Fruit fly (Drosophila melanogaster) whole organism, prepupa: ENCODE results near the gene CG42693.

Experiments
- Blimp-1 ChIP-seq: fragments of 200-800 bp; sonication (Bioruptor generic); optimal IDR thresholded peaks from 3 replicates; lab custom pipeline; 2017; ENCODE audit warnings: missing biosample characterization, missing genetic modification characterization, mild to moderate bottlenecking, moderate library complexity, missing genetic modification reagents
- CG10631 ChIP-seq: fragments of 200-800 bp; sonication (Bioruptor generic); optimal IDR thresholded peaks from 2 replicates; lab custom pipeline; 2016; ENCODE audit warnings: missing biosample characterization, missing genetic modification characterization
- CG10669 ChIP-seq: fragments of 200-800 bp; sonication (Bioruptor generic); optimal IDR thresholded peaks from 3 replicates; lab custom pipeline; 2018; ENCODE audit warnings: missing biosample characterization, mild to moderate bottlenecking, missing genetic modification characterization, moderate library complexity
- CG11294 ChIP-seq: fragments of 200-800 bp; sonication (Bioruptor generic); IDR thresholded peaks from 2 replicates; pipeline ENCODE4 v1.3.6; 2022; ENCODE audit warnings: missing biosample characterization, missing genetic modification characterization
- CG15336 ChIP-seq: fragments of 200-800 bp; sonication (Bioruptor generic); IDR thresholded peaks from 2 replicates; pipeline ENCODE4 v1.3.6; 2022; ENCODE audit warnings: missing biosample characterization, missing genetic modification characterization
- CG32006 ChIP-seq: fragments of 200-800 bp; sonication (Bioruptor generic); optimal IDR thresholded peaks from 3 replicates; lab custom pipeline; 2017; ENCODE audit warnings: missing biosample characterization, mild to moderate bottlenecking, missing genetic modification characterization
- CG34406 ChIP-seq: fragments of 200-800 bp; sonication (Bioruptor generic); optimal IDR thresholded peaks from 3 replicates; lab custom pipeline; 2016; ENCODE audit warnings: missing biosample characterization, missing genetic modification characterization
- CG3919 ChIP-seq: fragments of 200-800 bp; sonication (Bioruptor generic); optimal IDR thresholded peaks from 3 replicates; lab custom pipeline; 2016; ENCODE audit warnings: missing biosample characterization, missing genetic modification characterization
- CG4318 ChIP-seq: fragments of 200-800 bp; sonication (Bioruptor generic); optimal IDR thresholded peaks from 3 replicates; lab custom pipeline; 2017; ENCODE audit warnings: missing biosample characterization, mild to moderate bottlenecking, missing genetic modification characterization
- CG6163 ChIP-seq: fragments of 200-800 bp; sonication (Bioruptor generic); IDR thresholded peaks from 3 replicates; pipeline ENCODE4 v1.3.6; 2022; ENCODE audit warnings: missing biosample characterization, missing genetic modification characterization
- CG6276 ChIP-seq: fragments of 200-800 bp; sonication (Bioruptor generic); optimal IDR thresholded peaks from 2 replicates; lab custom pipeline; 2017; ENCODE audit warnings: missing biosample characterization, mild to moderate bottlenecking, missing genetic modification characterization
- CG6792 ChIP-seq: fragments of 200-800 bp; sonication (Bioruptor generic); optimal IDR thresholded peaks from 3 replicates; lab custom pipeline; 2016; ENCODE audit warnings: missing biosample characterization, missing genetic modification characterization
- CG6808 ChIP-seq: fragments of 200-800 bp; sonication (Bioruptor generic); optimal IDR thresholded peaks from 3 replicates; lab custom pipeline; 2017; ENCODE audit warnings: missing biosample characterization, missing genetic modification characterization, mild to moderate bottlenecking, moderate library complexity, missing genetic modification reagents
- CG7368 ChIP-seq: fragments of 200-800 bp; sonication (Bioruptor generic); optimal IDR thresholded peaks from 3 replicates; lab custom pipeline; 2016; ENCODE audit warnings: missing biosample characterization, missing genetic modification characterization
- CG8119 ChIP-seq: fragments of 200-800 bp; sonication (Bioruptor generic); IDR thresholded peaks from 3 replicates; pipeline ENCODE4 v1.3.6; 2022; ENCODE audit warnings: missing biosample characterization, missing genetic modification characterization
- CG8632 ChIP-seq: fragments of 200-800 bp; sonication (Bioruptor generic); optimal IDR thresholded peaks from 3 replicates; lab custom pipeline; 2016; ENCODE audit warnings: missing biosample characterization, missing genetic modification characterization
- Eip78C ChIP-seq: fragments of 200-800 bp; sonication (Bioruptor generic); peaks from one replicate; lab custom pipeline; 2016; ENCODE audit warnings: missing biosample characterization, missing genetic modification characterization
- Ets21C ChIP-seq: fragments of 200-800 bp; sonication (Bioruptor generic); optimal IDR thresholded peaks from 3 replicates; lab custom pipeline; 2016; ENCODE audit warnings: missing biosample characterization, missing genetic modification characterization
- Hr38 ChIP-seq: sonication (Bioruptor generic); optimal IDR thresholded peaks from 2 replicates; lab custom pipeline; 2016; ENCODE audit warnings: missing biosample characterization, missing genetic modification characterization
- Hr39 ChIP-seq: fragments of 200-800 bp; sonication (Bioruptor generic); optimal IDR thresholded peaks from 2 replicates; lab custom pipeline; 2016; ENCODE audit warnings: missing biosample characterization, missing genetic modification characterization
- Hr4 ChIP-seq: fragments of 200-800 bp; sonication (Bioruptor generic); optimal IDR thresholded peaks from 3 replicates; lab custom pipeline; 2016; ENCODE audit warnings: missing biosample characterization, missing genetic modification characterization
- Met ChIP-seq: fragments of 200-800 bp; sonication (Bioruptor generic); optimal IDR thresholded peaks from 3 replicates; lab custom pipeline; 2016; ENCODE audit warnings: missing biosample characterization, missing genetic modification characterization
- Sox14 ChIP-seq: fragments of 200-800 bp; sonication (Bioruptor generic); optimal IDR thresholded peaks from 3 replicates; lab custom pipeline; 2016; ENCODE audit warnings: missing biosample characterization, missing genetic modification characterization
- Sox15 ChIP-seq: fragments of 200-800 bp; sonication (Bioruptor generic); optimal IDR thresholded peaks from 3 replicates; lab custom pipeline; 2016; ENCODE audit warnings: missing biosample characterization, missing genetic modification characterization
- achi ChIP-seq: fragments of 200-800 bp; sonication (Bioruptor generic); optimal IDR thresholded peaks from 3 replicates; lab custom pipeline; 2016; ENCODE audit warnings: missing biosample characterization, missing genetic modification characterization
- dac ChIP-seq: fragments of 200-800 bp; sonication (Bioruptor generic); optimal IDR thresholded peaks from 2 replicates; lab custom pipeline; 2017; ENCODE audit warnings: missing biosample characterization, mild to moderate bottlenecking, missing genetic modification characterization
- eg ChIP-seq: fragments of 200-800 bp; sonication (Bioruptor generic); IDR thresholded peaks from 3 replicates; pipeline ENCODE4 v1.3.6; 2022; ENCODE audit warnings: missing biosample characterization, missing genetic modification characterization
- fd59A ChIP-seq: fragments of 200-800 bp; sonication (Bioruptor generic); optimal IDR thresholded peaks from 2 replicates; lab custom pipeline; 2017; ENCODE audit warnings: missing biosample characterization, mild to moderate bottlenecking, missing genetic modification characterization, missing genetic modification reagents
- fd85E ChIP-seq: fragments of 200-800 bp; sonication (Bioruptor generic); optimal IDR thresholded peaks from 3 replicates; lab custom pipeline; 2016; ENCODE audit warnings: missing biosample characterization, missing genetic modification characterization
- fkh ChIP-seq: fragments of 200-800 bp; sonication (Bioruptor generic); optimal IDR thresholded peaks from 3 replicates; lab custom pipeline; 2017; ENCODE audit warnings: missing biosample characterization, mild to moderate bottlenecking, missing genetic modification characterization, moderate library complexity
- pdm3 ChIP-seq: fragments of 200-800 bp; sonication (Bioruptor generic); optimal IDR thresholded peaks from 3 replicates; lab custom pipeline; 2016; ENCODE audit warnings: missing biosample characterization, missing genetic modification characterization
- salr ChIP-seq, 2 experiments: fragments of 200-800 bp; sonication (Bioruptor generic); optimal IDR thresholded peaks; 3 replicates each; lab custom pipeline; 2016 to 2018; ENCODE audit warnings: missing biosample characterization in 2 of 2, missing genetic modification characterization in 2 of 2, mild to moderate bottlenecking in 1 of 2
- spab ChIP-seq: fragments of 200-800 bp; sonication (Bioruptor generic); optimal IDR thresholded peaks from 2 replicates; lab custom pipeline; 2017; ENCODE audit warnings: missing biosample characterization, mild to moderate bottlenecking, missing genetic modification characterization, missing genetic modification reagents
- ss ChIP-seq, 2 experiments: fragments of 200-800 bp; sonication (Bioruptor generic); optimal IDR thresholded peaks; 2 replicates in 1 of 2; 3 replicates in 1 of 2; lab custom pipeline; 2017 to 2018; ENCODE audit warnings: mild to moderate bottlenecking in 2 of 2, missing biosample characterization in 2 of 2, missing genetic modification characterization in 2 of 2, moderate library complexity in 1 of 2
- svp ChIP-seq: fragments of 200-800 bp; sonication (Bioruptor generic); peaks from one replicate; lab custom pipeline; 2016; ENCODE audit warnings: missing biosample characterization, missing genetic modification characterization
- vri ChIP-seq: fragments of 200-800 bp; sonication (Bioruptor generic); optimal IDR thresholded peaks from 3 replicates; lab custom pipeline; 2016; ENCODE audit warnings: missing biosample characterization, mild to moderate bottlenecking, missing genetic modification characterization

Gene CG42693

dm6 chr3R:31712585-31712984 is 4.4 kb upstream of the CG42693 start (continued):
- no peak for TF ChIP-seq CG10669 (GFP tag; lab: Kevin White, UChicago)
- peak; percentile 14 for TF ChIP-seq Hr39 (GFP tag; lab: Kevin White, UChicago)
- 0 out of 3 replicates have a peak, but pooled peaks have one; percentile 24 for TF ChIP-seq eg
- no peak for TF ChIP-seq CG7368
- TF ChIP-seq fd59A (GFP tag; lab: Kevin White, UChicago), result peak; percentile 5
- peak; percentile 35 for TF ChIP-seq svp (GFP tag; lab: Kevin White, UChicago)
- TF ChIP-seq CG34406 (GFP tag; lab: Kevin White, UChicago), result no peak
- no peak for TF ChIP-seq fkh (GFP tag; lab: Kevin White, UChicago)
- TF ChIP-seq Blimp-1 (GFP tag; lab: Kevin White, UChicago), result peak; percentile 42
- TF ChIP-seq dac, result peak; percentile 41
- TF ChIP-seq Sox15 (GFP tag; lab: Kevin White, UChicago), result no peak
- no peak for TF ChIP-seq vri (GFP tag; lab: Kevin White, UChicago)
- TF ChIP-seq CG10631 (GFP tag; lab: Kevin White, UChicago), result no peak
- TF ChIP-seq spab, result no peak
- peak in 1 of 2 experiments; percentile 22 for TF ChIP-seq salr (GFP tag; optimal IDR thresholded peaks at IDR 0.05; lab: Kevin White, UChicago)
- TF ChIP-seq Ets21C (GFP tag; lab: Kevin White, UChicago), result no peak
- peak; percentile 44; the same call in 2 of the 3 replicates for TF ChIP-seq CG8119 (GFP tag; lab: Robert Waterston, UW)
- TF ChIP-seq Hr4 (GFP tag; lab: Kevin White, UChicago), result no peak
- TF ChIP-seq pdm3 (GFP tag; lab: Kevin White, UChicago), result peak; percentile 9
- TF ChIP-seq fd85E (GFP tag; lab: Kevin White, UChicago), result no peak
- TF ChIP-seq Hr38 (GFP tag; lab: Kevin White, UChicago), result no peak
- no peak for TF ChIP-seq ss (GFP tag; optimal IDR thresholded peaks at IDR 0.05; lab: Kevin White, UChicago)
- no peak for TF ChIP-seq CG6792 (GFP tag; lab: Kevin White, UChicago)
- TF ChIP-seq CG6163, result peak; percentile 34; the same call in 2 of the 3 replicates
- TF ChIP-seq CG6808 (GFP tag; lab: Kevin White, UChicago), result no peak
- no peak for TF ChIP-seq CG8632 (GFP tag; lab: Kevin White, UChicago)
- peak; percentile 11 for TF ChIP-seq CG3919 (GFP tag; lab: Kevin White, UChicago)

dm6 chr3R:31711270-31712029 is 3.3 kb upstream of the CG42693 start:
- no peak for TF ChIP-seq spab
- peak; percentile 27 for TF ChIP-seq CG32006 (GFP tag; lab: Kevin White, UChicago)
- TF ChIP-seq Sox14 (GFP tag; lab: Kevin White, UChicago), result peak; percentile 8
- TF ChIP-seq CG6808 (GFP tag; lab: Kevin White, UChicago), result no peak
- TF ChIP-seq, all 60 proteins: peak for 2

DNA sequence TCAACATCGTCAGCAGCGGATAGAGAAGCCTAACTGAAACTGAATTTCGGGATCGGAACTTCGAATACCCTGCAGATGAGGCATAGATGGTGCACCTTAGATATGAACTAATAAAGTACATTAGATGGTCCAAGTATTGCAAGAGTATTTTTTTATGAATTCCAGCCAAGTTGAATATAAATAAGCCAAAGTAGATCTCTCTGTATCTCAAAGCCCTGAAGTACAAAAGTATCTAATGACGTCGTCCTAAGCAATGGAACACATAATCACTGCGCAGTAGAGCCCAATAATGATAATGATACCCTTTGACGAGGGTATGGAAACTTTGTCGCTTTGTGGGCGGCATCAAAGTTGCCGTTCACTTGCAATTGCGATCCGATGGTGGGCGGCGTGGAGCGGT is 1.6 kb upstream of the CG42693 start:
- TF ChIP-seq Eip78C (peak; percentile 16), CG11294 (GFP tag; lab: Robert Waterston, UW) (0 out of 2 replicates have a peak, but pooled peaks have one; percentile 31), CG4318 (GFP tag; lab: Kevin White, UChicago) (peak; percentile 2), CG6276 (GFP tag; lab: Kevin White, UChicago) (peak; percentile 34), CG32006 (GFP tag; lab: Kevin White, UChicago) (peak; percentile 64), CG8632 (GFP tag; lab: Kevin White, UChicago) (no peak), Met (no peak), CG10631 (GFP tag; lab: Kevin White, UChicago) (peak; percentile 15), eg (peak; percentile 46; the same call in 2 of the 3 replicates), Hr39 (GFP tag; lab: Kevin White, UChicago) (no peak), dac (peak; percentile 13), achi (GFP tag; lab: Kevin White, UChicago) (peak; percentile 17), Hr4 (GFP tag; lab: Kevin White, UChicago) (peak; percentile 48), CG15336 (GFP tag; lab: Robert Waterston, UW) (peak; percentile 30; the same call in 1 of the 2 replicates)
